Fruit fly (Drosophila melanogaster) whole organism, adult: ENCODE results near the gene rictor.

Experiments used
- CG11617 ChIP-seq: fragments of 200-800 bp; sonication (Bioruptor generic); optimal IDR thresholded peaks from 2 replicates; lab custom pipeline; 2017; ENCODE audit warnings: mild to moderate bottlenecking, missing biosample characterization, missing genetic modification reagents, missing genetic modification characterization
- CG12768 ChIP-seq: fragments of 200-800 bp; sonication (Bioruptor generic); optimal IDR thresholded peaks from 2 replicates; lab custom pipeline; 2017; ENCODE audit warnings: missing biosample characterization, missing genetic modification characterization, mild to moderate bottlenecking, moderate library complexity, missing genetic modification reagents
- CG14711 ChIP-seq: fragments of 200-800 bp; sonication (Bioruptor generic); optimal IDR thresholded peaks from 2 replicates; lab custom pipeline; 2018; ENCODE audit warnings: missing biosample characterization, mild to moderate bottlenecking, missing genetic modification characterization, moderate library complexity
- CG1620 ChIP-seq: fragments of 200-800 bp; sonication (Bioruptor generic); optimal IDR thresholded peaks from 2 replicates; lab custom pipeline; 2016; ENCODE audit warnings: missing biosample characterization, missing genetic modification characterization
- CG33017 ChIP-seq: fragments of 200-800 bp; sonication (Bioruptor generic); optimal IDR thresholded peaks from 2 replicates; lab custom pipeline; 2018; ENCODE audit warnings: missing biosample characterization, mild to moderate bottlenecking, missing genetic modification characterization, moderate library complexity
- CG5204 ChIP-seq: fragments of 200-800 bp; sonication (Bioruptor generic); optimal IDR thresholded peaks from 2 replicates; lab custom pipeline; 2016; ENCODE audit warnings: missing biosample characterization, missing genetic modification characterization
- CG7045 ChIP-seq: fragments of 200-800 bp; sonication (Bioruptor generic); optimal IDR thresholded peaks from 2 replicates; lab custom pipeline; 2017; ENCODE audit warnings: missing biosample characterization, mild to moderate bottlenecking, missing genetic modification characterization
- CG7101 ChIP-seq: fragments of 200-800 bp; sonication (Bioruptor generic); optimal IDR thresholded peaks from 2 replicates; lab custom pipeline; 2018; ENCODE audit warnings: missing biosample characterization, mild to moderate bottlenecking, missing genetic modification characterization, moderate library complexity
- Clk ChIP-seq: fragments of 200-800 bp; sonication (Bioruptor generic); optimal IDR thresholded peaks from 2 replicates; lab custom pipeline; 2017; ENCODE audit warnings: missing biosample characterization, missing genetic modification characterization
- Crg-1 ChIP-seq: fragments of 200-800 bp; sonication (Bioruptor generic); optimal IDR thresholded peaks from 2 replicates; lab custom pipeline; 2016; ENCODE audit warnings: missing biosample characterization, missing genetic modification characterization
- Hr96 ChIP-seq: fragments of 200-800 bp; sonication (Bioruptor generic); optimal IDR thresholded peaks from 2 replicates; lab custom pipeline; 2016; ENCODE audit warnings: missing biosample characterization, missing genetic modification characterization
- Mnt ChIP-seq: fragments of 200-800 bp; sonication (Bioruptor generic); optimal IDR thresholded peaks from 2 replicates; lab custom pipeline; 2016; ENCODE audit warnings: missing biosample characterization, mild to moderate bottlenecking, missing genetic modification characterization
- bab1 ChIP-seq: fragments of 200-800 bp; sonication (Bioruptor generic); optimal IDR thresholded peaks from 3 replicates; lab custom pipeline; 2019; ENCODE audit warnings: missing biosample characterization, mild to moderate bottlenecking, missing genetic modification characterization, moderate library complexity
- cic ChIP-seq: fragments of 200-800 bp; sonication (Bioruptor generic); optimal IDR thresholded peaks from 2 replicates; lab custom pipeline; 2017; ENCODE audit warnings: missing biosample characterization, mild to moderate bottlenecking, missing genetic modification characterization, moderate library complexity
- cnc ChIP-seq, 2 experiments: fragments of >200 bp; optimal IDR thresholded peaks; 2 replicates each; lab custom pipeline; 2017
- kay ChIP-seq: fragments of 200-800 bp; sonication (Bioruptor generic); peaks from one replicate; lab custom pipeline; 2016; ENCODE audit warnings: missing biosample characterization, missing genetic modification characterization, borderline replicate concordance
- ovo ChIP-seq: fragments of 200-800 bp; sonication (Bioruptor generic); optimal IDR thresholded peaks from 2 replicates; lab custom pipeline; 2016; ENCODE audit warnings: missing biosample characterization, missing genetic modification characterization
- pad ChIP-seq: fragments of 200-800 bp; sonication (Bioruptor generic); optimal IDR thresholded peaks from 3 replicates; lab custom pipeline; 2017; ENCODE audit warnings: missing biosample characterization, missing genetic modification characterization, mild to moderate bottlenecking, moderate library complexity, missing genetic modification reagents
- tj ChIP-seq: fragments of 200-800 bp; sonication (Bioruptor generic); optimal IDR thresholded peaks from 3 replicates; lab custom pipeline; 2017; ENCODE audit warnings: missing biosample characterization, mild to moderate bottlenecking, missing genetic modification characterization, moderate library complexity
- toe ChIP-seq: fragments of 200-800 bp; sonication (Bioruptor generic); optimal IDR thresholded peaks from 2 replicates; lab custom pipeline; 2016; ENCODE audit warnings: missing biosample characterization, missing genetic modification characterization

Gene rictor

DNA sequence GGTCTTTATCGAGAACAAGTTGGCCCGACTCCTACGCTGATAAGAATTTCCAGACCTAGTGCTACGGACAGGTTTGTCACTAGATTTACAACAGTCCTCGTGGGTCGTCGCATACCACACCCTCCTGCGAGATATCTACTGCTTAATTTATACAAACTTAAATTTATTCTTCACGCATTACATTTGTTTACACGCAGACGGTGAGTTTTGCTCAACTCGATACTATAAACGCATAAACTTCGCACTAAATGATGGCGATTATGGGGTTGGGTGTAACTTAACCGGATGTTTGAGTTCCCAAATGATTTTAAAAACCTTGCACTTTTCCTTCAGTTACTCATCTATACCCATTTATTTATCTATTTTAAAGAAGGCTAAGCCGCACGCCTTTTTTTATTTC is 19.6 kb upstream of the rictor start:
- TF ChIP-seq ovo (GFP tag; lab: Kevin White, UChicago) (no peak), CG7045 (GFP tag; lab: Kevin White, UChicago) (no peak), Clk (no peak), CG7101 (tag; lab: Kevin White, UChicago) (no peak), tj (GFP tag; lab: Kevin White, UChicago) (no peak), CG33017 (tag; lab: Kevin White, UChicago) (no peak), CG11617 (GFP tag; lab: Kevin White, UChicago) (no peak), CG1620 (GFP tag; lab: Kevin White, UChicago) (no peak), CG14711 (tag; lab: Kevin White, UChicago) (no peak), Mnt (no peak), Hr96 (GFP tag; lab: Kevin White, UChicago) (no peak), CG5204 (GFP tag; lab: Kevin White, UChicago) (no peak), Crg-1 (GFP tag; lab: Kevin White, UChicago) (no peak), CG12768 (GFP tag; lab: Kevin White, UChicago) (no peak), bab1 (GFP tag; lab: Kevin White, UChicago) (no peak), cnc (optimal IDR thresholded peaks at IDR 0.05; lab: Kevin White, UChicago) (no peak), pad (GFP tag; lab: Kevin White, UChicago) (no peak), toe (GFP tag; lab: Kevin White, UChicago) (no peak), cic (GFP tag; lab: Kevin White, UChicago) (no peak)

DNA sequence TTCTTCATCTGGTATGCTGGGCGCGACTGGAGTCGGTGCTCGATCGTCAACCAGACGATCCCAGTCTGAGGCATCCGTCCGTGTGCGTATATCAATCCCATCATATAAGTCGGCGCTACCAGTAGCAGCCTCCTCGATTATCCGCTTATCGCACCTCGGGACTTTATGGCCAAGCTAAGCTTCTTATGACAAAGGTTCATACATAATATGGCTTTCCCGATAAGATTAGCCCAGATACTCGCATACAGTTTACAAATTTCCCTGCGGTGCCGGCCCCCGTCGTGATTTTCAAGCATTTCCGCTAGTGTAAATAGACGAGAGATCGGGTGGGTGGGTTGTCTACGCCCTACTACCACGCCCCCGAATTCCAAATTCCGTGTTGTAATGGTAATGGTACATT is 19.2 kb upstream of the rictor start, which contains the start of gene CG8028:
CG8028 (minus strand) TSS at position 101 of the 400 bp plus-strand sequence.
- TF ChIP-seq bab1 (GFP tag; lab: Kevin White, UChicago) (no peak), CG7045 (GFP tag; lab: Kevin White, UChicago) (no peak), tj (GFP tag; lab: Kevin White, UChicago) (no peak), cnc (optimal IDR thresholded peaks at IDR 0.05; lab: Kevin White, UChicago) (no peak), CG5204 (GFP tag; lab: Kevin White, UChicago) (no peak), ovo (GFP tag; lab: Kevin White, UChicago) (no peak), CG7101 (tag; lab: Kevin White, UChicago) (no peak), cic (GFP tag; lab: Kevin White, UChicago) (no peak), kay (GFP tag; lab: Kevin White, UChicago) (no peak), Hr96 (GFP tag; lab: Kevin White, UChicago) (no peak), CG14711 (tag; lab: Kevin White, UChicago) (no peak), CG33017 (tag; lab: Kevin White, UChicago) (no peak)

DNA sequence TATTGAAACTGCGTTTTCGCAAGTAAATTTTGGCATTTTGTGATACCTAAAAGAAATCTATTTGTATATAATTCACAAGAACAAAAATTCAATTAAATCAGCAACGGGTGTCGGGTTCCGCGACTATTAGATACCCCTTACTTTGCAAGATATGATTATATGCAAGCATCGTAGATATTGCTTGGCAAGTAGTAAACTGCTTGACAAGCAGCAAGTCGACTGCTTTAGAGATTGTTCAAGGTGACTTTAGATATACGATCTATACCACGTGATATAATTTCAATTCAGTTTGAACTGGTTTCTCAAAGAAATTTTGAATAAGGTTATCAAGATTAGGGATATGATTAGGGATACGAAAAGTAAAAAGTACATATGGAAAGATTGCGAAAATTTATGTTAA is 17.4 kb upstream of the rictor start:
- TF ChIP-seq CG1620 (GFP tag; lab: Kevin White, UChicago) (no peak), tj (GFP tag; lab: Kevin White, UChicago) (no peak), bab1 (GFP tag; lab: Kevin White, UChicago) (no peak), cic (GFP tag; lab: Kevin White, UChicago) (no peak), Hr96 (GFP tag; lab: Kevin White, UChicago) (no peak), Clk (no peak), CG33017 (tag; lab: Kevin White, UChicago) (no peak)

DNA sequence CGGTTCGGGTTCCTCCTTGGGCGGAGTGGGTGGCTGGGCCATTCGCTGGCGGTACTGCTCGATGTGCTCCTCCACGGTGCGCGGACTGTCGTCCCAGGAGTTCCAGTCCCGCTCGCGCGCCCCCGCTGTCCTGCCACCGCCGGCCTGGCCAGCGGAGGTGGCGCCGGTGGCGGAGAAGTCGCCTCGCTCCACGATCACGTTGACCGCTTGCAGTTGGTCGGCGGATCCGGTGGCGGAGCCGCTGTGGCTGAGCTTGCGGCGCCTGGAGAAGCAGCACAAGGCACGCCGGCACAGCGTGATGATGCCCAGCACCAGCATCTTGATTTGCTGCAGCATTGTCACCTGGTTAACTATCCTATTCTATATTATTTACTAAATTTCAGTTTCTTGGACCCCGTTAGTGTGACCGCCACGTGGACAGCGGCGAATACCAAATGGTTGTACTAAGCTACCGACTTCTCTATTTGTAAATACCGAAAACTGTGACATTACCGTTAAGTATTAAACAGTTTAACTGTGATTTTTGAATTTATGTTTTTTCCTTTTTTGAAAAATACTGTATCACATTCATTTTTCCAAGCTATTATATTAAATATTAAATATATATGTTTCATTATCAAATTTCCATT is 15.6 kb upstream of the rictor start, which contains the start of the genes CG32537 and CG32536:
CG32537 (minus strand) TSS at position 51 of the 629 bp plus-strand sequence.
CG32536 (minus strand) TSS at position 410 of the 629 bp plus-strand sequence.
- no peak for TF ChIP-seq CG14711 (tag; lab: Kevin White, UChicago)
- peak; percentile 16 for TF ChIP-seq ovo (GFP tag; lab: Kevin White, UChicago)
- no peak for TF ChIP-seq cic (GFP tag; lab: Kevin White, UChicago)
- no peak for TF ChIP-seq cnc (optimal IDR thresholded peaks at IDR 0.05; lab: Kevin White, UChicago)
- TF ChIP-seq bab1 (GFP tag; lab: Kevin White, UChicago) = peak; percentile 4

DNA sequence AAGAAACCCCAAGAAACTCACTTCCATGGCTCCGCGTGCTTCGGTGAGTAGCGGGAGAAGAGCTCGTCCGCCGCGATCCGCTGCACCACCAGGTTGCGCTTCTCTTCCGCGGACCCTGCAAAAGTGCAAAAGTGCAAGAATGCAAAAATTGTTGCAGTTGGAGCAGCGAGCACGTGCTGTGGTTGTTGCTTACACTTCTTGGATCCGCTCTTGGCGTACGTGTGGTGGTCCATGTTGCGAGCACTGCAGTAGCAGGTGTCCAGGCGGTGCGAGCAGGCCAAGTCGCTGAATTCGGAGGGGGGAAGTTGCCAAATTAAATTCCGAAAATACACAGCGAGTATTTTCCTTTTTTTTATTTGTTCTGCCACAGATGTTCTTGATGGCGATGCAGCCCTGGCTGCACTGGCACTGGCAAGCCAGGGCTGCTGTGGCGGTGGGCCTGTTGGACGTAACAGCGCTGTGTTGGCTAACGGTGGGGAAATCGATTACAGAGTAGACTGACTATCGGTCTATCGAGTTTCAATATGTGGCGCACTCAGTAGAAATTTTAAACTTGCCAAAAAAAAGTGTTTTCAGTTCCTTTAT is 7.5 kb upstream of the rictor start, which contains the start of gene CG8010:
CG8010 (minus strand) TSS at position 413 of the 585 bp plus-strand sequence.
- TF ChIP-seq CG12768 (GFP tag; lab: Kevin White, UChicago) (no peak), CG5204 (GFP tag; lab: Kevin White, UChicago) (no peak), toe (GFP tag; lab: Kevin White, UChicago) (no peak), Clk (no peak), CG11617 (GFP tag; lab: Kevin White, UChicago) (peak; percentile 48), ovo (GFP tag; lab: Kevin White, UChicago) (no peak), Mnt (peak; percentile 95), CG33017 (tag; lab: Kevin White, UChicago) (no peak), kay (GFP tag; lab: Kevin White, UChicago) (no peak), Crg-1 (GFP tag; lab: Kevin White, UChicago) (peak; percentile 50), bab1 (GFP tag; lab: Kevin White, UChicago) (peak; percentile 44), Hr96 (GFP tag; lab: Kevin White, UChicago) (no peak), cic (GFP tag; lab: Kevin White, UChicago) (peak; percentile 32), tj (GFP tag; lab: Kevin White, UChicago) (peak; percentile 97), CG1620 (GFP tag; lab: Kevin White, UChicago) (peak; percentile 24), cnc (optimal IDR thresholded peaks at IDR 0.05; lab: Kevin White, UChicago) (no peak), CG7045 (GFP tag; lab: Kevin White, UChicago) (no peak), CG7101 (tag; lab: Kevin White, UChicago) (peak; percentile 50), pad (GFP tag; lab: Kevin White, UChicago) (peak; percentile 34), CG14711 (tag; lab: Kevin White, UChicago) (no peak)
